Fruit fly (Drosophila melanogaster) whole organism, embryonic: ENCODE measurements around the gene CG7579.

Experiments
- Atf-2 ChIP-seq: fragments of 200-800 bp; sonication (Bioruptor generic); optimal IDR thresholded peaks from 2 replicates; lab custom pipeline; 2016; ENCODE audit warnings: missing biosample characterization, missing genetic modification characterization
- Atf6 ChIP-seq: fragments of 200-800 bp; sonication (Bioruptor generic); IDR thresholded peaks from 2 replicates; pipeline ENCODE4 v1.3.6; 2022; ENCODE audit warnings: missing biosample characterization, missing genetic modification characterization
- B-H1 ChIP-seq: fragments of 200-800 bp; sonication (Bioruptor generic); IDR thresholded peaks from 3 replicates; pipeline ENCODE4 v1.3.6; 2022; ENCODE audit warnings: missing biosample characterization, missing genetic modification characterization
- Bgb ChIP-seq: fragments of 200-800 bp; sonication (Bioruptor generic); IDR thresholded peaks from 2 replicates; pipeline ENCODE4 v1.3.6; 2022; ENCODE audit warnings: missing biosample characterization, missing genetic modification characterization; ENCODE audit not compliant: partially characterized antibody
- CG10147 ChIP-seq: fragments of 200-800 bp; sonication (Bioruptor generic); optimal IDR thresholded peaks from 2 replicates; lab custom pipeline; 2019; ENCODE audit warnings: missing biosample characterization, mild to moderate bottlenecking, missing genetic modification characterization, moderate library complexity
- CG10274 ChIP-seq: fragments of 200-800 bp; sonication (Bioruptor generic); optimal IDR thresholded peaks from 3 replicates; lab custom pipeline; 2017; ENCODE audit warnings: missing biosample characterization, mild to moderate bottlenecking, missing genetic modification characterization
- CG11085 ChIP-seq: fragments of 200-800 bp; sonication (Bioruptor generic); IDR thresholded peaks from 2 replicates; pipeline ENCODE4 v1.3.6; 2022; ENCODE audit warnings: missing biosample characterization, missing genetic modification characterization
- CG11398 ChIP-seq: fragments of 200-800 bp; sonication (Bioruptor generic); optimal IDR thresholded peaks from 2 replicates; lab custom pipeline; 2016; ENCODE audit warnings: missing biosample characterization, missing genetic modification characterization
- CG13775 ChIP-seq: fragments of 200-800 bp; sonication (Bioruptor generic); optimal IDR thresholded peaks from 3 replicates; lab custom pipeline; 2017; ENCODE audit warnings: missing biosample characterization, mild to moderate bottlenecking, missing genetic modification characterization
- CG14441 ChIP-seq: fragments of 200-800 bp; sonication (Bioruptor generic); IDR thresholded peaks from 2 replicates; pipeline ENCODE4 v1.3.6; 2022; ENCODE audit warnings: missing biosample characterization, missing genetic modification characterization
- CG14710 ChIP-seq: fragments of 200-800 bp; sonication (Bioruptor generic); optimal IDR thresholded peaks from 3 replicates; lab custom pipeline; 2019; ENCODE audit warnings: missing biosample characterization, mild to moderate bottlenecking, missing genetic modification characterization, moderate library complexity
- CG1647 ChIP-seq: fragments of 200-800 bp; sonication (Bioruptor generic); optimal IDR thresholded peaks from 3 replicates; lab custom pipeline; 2016; ENCODE audit warnings: missing biosample characterization, missing genetic modification characterization
- CG17328 ChIP-seq: fragments of 200-800 bp; sonication (Bioruptor generic); IDR thresholded peaks from 2 replicates; pipeline ENCODE4 v1.3.6; 2022; ENCODE audit warnings: missing biosample characterization, missing genetic modification characterization
- CG17612 ChIP-seq: fragments of 200-800 bp; sonication (Bioruptor generic); IDR thresholded peaks from 2 replicates; pipeline ENCODE4 v1.3.6; 2022; ENCODE audit warnings: missing biosample characterization, missing genetic modification characterization
- CG18476 ChIP-seq: fragments of 200-800 bp; sonication (Bioruptor generic); optimal IDR thresholded peaks from 2 replicates; lab custom pipeline; 2016; ENCODE audit warnings: missing biosample characterization, mild to moderate bottlenecking, missing genetic modification characterization
- CG2202 ChIP-seq: fragments of 200-800 bp; sonication (Bioruptor generic); optimal IDR thresholded peaks from 2 replicates; lab custom pipeline; 2018; ENCODE audit warnings: missing biosample characterization, mild to moderate bottlenecking, missing genetic modification characterization
- CG2875 ChIP-seq: fragments of 200-800 bp; sonication (Bioruptor generic); optimal IDR thresholded peaks from 2 replicates; lab custom pipeline; 2017; ENCODE audit warnings: missing biosample characterization, mild to moderate bottlenecking, missing genetic modification characterization, missing genetic modification reagents
- CG32532 ChIP-seq: fragments of 200-800 bp; sonication (Bioruptor generic); IDR thresholded peaks from 2 replicates; pipeline ENCODE4 v1.3.6; 2022; ENCODE audit warnings: missing biosample characterization, missing genetic modification characterization
- CG5953 ChIP-seq: fragments of 200-800 bp; sonication (Bioruptor generic); IDR thresholded peaks from 2 replicates; pipeline ENCODE4 v1.3.6; 2022; ENCODE audit warnings: missing biosample characterization, missing genetic modification characterization
- CG6683 ChIP-seq: fragments of 200-800 bp; sonication (Bioruptor generic); optimal IDR thresholded peaks from 2 replicates; lab custom pipeline; 2017; ENCODE audit warnings: missing biosample characterization, mild to moderate bottlenecking, missing genetic modification characterization, missing genetic modification reagents
- CG6689 ChIP-seq: fragments of 200-800 bp; sonication (Bioruptor generic); IDR thresholded peaks from 2 replicates; pipeline ENCODE4 v1.3.6; 2022; ENCODE audit warnings: missing biosample characterization, missing genetic modification characterization
- CG6854 ChIP-seq: fragments of 200-800 bp; sonication (Bioruptor generic); optimal IDR thresholded peaks from 3 replicates; lab custom pipeline; 2017; ENCODE audit warnings: missing biosample characterization, mild to moderate bottlenecking, missing genetic modification characterization
- CG7271 ChIP-seq: fragments of 200-800 bp; sonication (Bioruptor generic); optimal IDR thresholded peaks from 2 replicates; lab custom pipeline; 2018; ENCODE audit warnings: missing biosample characterization, mild to moderate bottlenecking, missing genetic modification characterization, moderate library complexity
- CG7556 ChIP-seq: fragments of 200-800 bp; sonication (Bioruptor generic); optimal IDR thresholded peaks from 2 replicates; lab custom pipeline; 2017; ENCODE audit warnings: missing biosample characterization, mild to moderate bottlenecking, missing genetic modification characterization
- CkIIα-i1 ChIP-seq: fragments of 200-800 bp; sonication (Bioruptor generic); IDR thresholded peaks from 2 replicates; pipeline ENCODE4 v1.3.6; 2022; ENCODE audit warnings: missing biosample characterization, missing genetic modification characterization
- Dip2 ChIP-seq: fragments of 200-800 bp; sonication (Bioruptor generic); IDR thresholded peaks from 2 replicates; pipeline ENCODE4 v1.3.6; 2022; ENCODE audit warnings: missing biosample characterization, missing genetic modification characterization
- Doc2 ChIP-seq: fragments of 200-800 bp; sonication (Bioruptor generic); IDR thresholded peaks from 2 replicates; pipeline ENCODE4 v1.3.6; 2022; ENCODE audit warnings: missing biosample characterization, missing genetic modification characterization
- MBD-R2 ChIP-seq: fragments of 200-800 bp; sonication (Bioruptor generic); IDR thresholded peaks from 2 replicates; pipeline ENCODE4 v1.3.6; 2022; ENCODE audit warnings: missing biosample characterization, missing genetic modification characterization
- Nf-YA ChIP-seq: fragments of 200-800 bp; sonication (Bioruptor generic); IDR thresholded peaks from 2 replicates; pipeline ENCODE4 v1.3.6; 2022; ENCODE audit warnings: missing biosample characterization, missing genetic modification characterization
- Oaz ChIP-seq: fragments of 200-800 bp; sonication (Bioruptor generic); IDR thresholded peaks from 2 replicates; pipeline ENCODE4 v1.3.6; 2022; ENCODE audit warnings: missing biosample characterization, missing genetic modification characterization
- Ravus ChIP-seq: fragments of 200-800 bp; sonication (Bioruptor generic); IDR thresholded peaks from 2 replicates; pipeline ENCODE4 v1.3.6; 2022; ENCODE audit warnings: missing biosample characterization, missing genetic modification characterization
- Six4 ChIP-seq: fragments of 200-800 bp; sonication (Bioruptor generic); optimal IDR thresholded peaks from 2 replicates; lab custom pipeline; 2016; ENCODE audit warnings: missing biosample characterization, missing genetic modification characterization
- ab ChIP-seq: fragments of 200-800 bp; sonication (Bioruptor generic); optimal IDR thresholded peaks from 2 replicates; lab custom pipeline; 2016; ENCODE audit warnings: missing biosample characterization, missing genetic modification characterization
- dmrt11E ChIP-seq: fragments of 200-800 bp; sonication (Bioruptor generic); optimal IDR thresholded peaks from 3 replicates; lab custom pipeline; 2018; ENCODE audit warnings: missing biosample characterization, mild to moderate bottlenecking, missing genetic modification characterization, moderate library complexity
- en ChIP-seq: fragments of 200-800 bp; sonication (Bioruptor generic); optimal IDR thresholded peaks from 2 replicates; lab custom pipeline; 2016; ENCODE audit warnings: missing biosample characterization, missing genetic modification characterization
- ewg ChIP-seq: fragments of 200-800 bp; sonication (Bioruptor generic); optimal IDR thresholded peaks from 3 replicates; lab custom pipeline; 2017; ENCODE audit warnings: mild to moderate bottlenecking, missing biosample characterization, missing genetic modification reagents, missing genetic modification characterization
- gfzf ChIP-seq: fragments of 200-800 bp; sonication (Bioruptor generic); optimal IDR thresholded peaks from 2 replicates; lab custom pipeline; 2016; ENCODE audit warnings: missing biosample characterization, mild to moderate bottlenecking, missing genetic modification characterization, moderate library complexity
- grau ChIP-seq: fragments of 200-800 bp; optimal IDR thresholded peaks from 3 replicates; lab custom pipeline; 2019; ENCODE audit warnings: missing biosample characterization, mild to moderate bottlenecking, missing genetic modification characterization, moderate library complexity
- hb ChIP-seq: fragments of 200-800 bp; sonication (Bioruptor generic); IDR thresholded peaks from 3 replicates; pipeline ENCODE4 v1.3.6; 2022; ENCODE audit warnings: missing biosample characterization, missing genetic modification characterization; ENCODE audit not compliant: partially characterized antibody
- lola ChIP-seq, 3 experiments: fragments of >200 bp in 2 of 3; fragments of 200-800 bp in 1 of 3; sonication (Bioruptor generic) in 1 of 3; optimal IDR thresholded peaks; 2 replicates each; lab custom pipeline; 2017 to 2019; ENCODE audit warnings: missing biosample characterization in 3 of 3, missing genetic modification characterization in 3 of 3, mild to moderate bottlenecking in 1 of 3, moderate library complexity in 1 of 3
- lov ChIP-seq, 2 experiments: fragments of 200-800 bp in 1 of 2; fragments of >200 bp in 1 of 2; sonication (Bioruptor generic) in 1 of 2; IDR thresholded peaks in 1 of 2; optimal IDR thresholded peaks in 1 of 2; 2 replicates in 1 of 2; 3 replicates in 1 of 2; pipeline versions ENCODE4 v1.3.6 to Lab custom; 2017 to 2022; ENCODE audit warnings: missing biosample characterization in 1 of 2, missing genetic modification characterization in 1 of 2
- onecut ChIP-seq: fragments of 200-800 bp; sonication (Bioruptor generic); IDR thresholded peaks from 2 replicates; pipeline ENCODE4 v1.3.6; 2022; ENCODE audit warnings: missing biosample characterization, missing genetic modification characterization
- psq ChIP-seq: fragments of 200-800 bp; sonication (Bioruptor generic); optimal IDR thresholded peaks from 2 replicates; lab custom pipeline; 2017; ENCODE audit warnings: missing biosample characterization, missing genetic modification characterization
- pzg ChIP-seq: fragments of 200-800 bp; sonication (Bioruptor generic); optimal IDR thresholded peaks from 3 replicates; lab custom pipeline; 2018; ENCODE audit warnings: missing biosample characterization, mild to moderate bottlenecking, missing genetic modification characterization, moderate library complexity
- row ChIP-seq: fragments of 200-800 bp; sonication (Bioruptor generic); IDR thresholded peaks from 3 replicates; pipeline ENCODE4 v1.3.6; 2022; ENCODE audit warnings: missing biosample characterization, missing genetic modification characterization
- sim ChIP-seq: fragments of 200-800 bp; sonication (Bioruptor generic); IDR thresholded peaks from 2 replicates; pipeline ENCODE4 v1.3.6; 2022; ENCODE audit warnings: missing biosample characterization, missing genetic modification characterization
- sima ChIP-seq: fragments of 200-800 bp; sonication (Bioruptor generic); optimal IDR thresholded peaks from 2 replicates; lab custom pipeline; 2016; ENCODE audit warnings: missing biosample characterization, missing genetic modification characterization
- slou ChIP-seq: fragments of 200-800 bp; sonication (Bioruptor generic); optimal IDR thresholded peaks from 3 replicates; lab custom pipeline; 2016; ENCODE audit warnings: missing biosample characterization, missing genetic modification characterization
- vfl ChIP-seq: fragments of 200-800 bp; sonication (Bioruptor generic); optimal IDR thresholded peaks from 2 replicates; lab custom pipeline; 2016; ENCODE audit warnings: missing biosample characterization, missing genetic modification characterization
- vnd ChIP-seq: fragments of 200-800 bp; sonication (Bioruptor generic); IDR thresholded peaks from 3 replicates; pipeline ENCODE4 v1.3.6; 2022; ENCODE audit warnings: missing biosample characterization, missing genetic modification characterization; ENCODE audit not compliant: partially characterized antibody

The CG7579 gene

DNA sequence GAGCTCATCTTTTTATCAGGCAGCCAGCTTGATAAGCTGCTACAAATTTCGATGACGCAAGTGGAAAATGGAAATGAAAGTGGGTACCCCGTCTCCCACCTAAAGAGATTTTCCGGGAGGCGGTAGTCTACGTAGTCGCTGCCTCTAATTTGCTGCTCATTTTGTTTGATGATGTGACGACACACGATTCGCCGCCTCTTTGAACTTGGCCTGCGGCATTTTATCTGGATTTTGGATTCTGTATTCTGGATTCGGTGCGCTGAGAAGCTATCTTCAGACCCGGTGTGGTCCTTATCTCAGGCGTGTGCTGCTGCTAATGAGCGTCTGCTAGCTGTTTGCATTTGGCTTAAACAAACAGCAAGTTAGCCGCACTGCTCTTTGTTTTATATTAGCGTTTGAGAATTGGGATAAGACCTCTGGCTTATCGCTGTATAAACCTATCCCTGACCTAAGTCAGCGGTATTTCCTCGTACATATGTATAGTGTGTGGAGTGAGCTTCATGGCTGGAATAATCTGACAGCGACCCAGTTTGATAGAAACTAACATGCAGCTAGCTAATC lies 30.8 kb upstream of the CG7579 start (continued):
- TF ChIP-seq onecut (GFP tag; lab: Robert Waterston, UW), result peak; percentile 50; the same call in 1 of the 2 replicates
- TF ChIP-seq psq, result peak; percentile 50
- no peak; the same call in 1 of the 2 replicates for TF ChIP-seq MBD-R2
- TF ChIP-seq CG2202, result peak; percentile 67
- no peak for TF ChIP-seq sim (GFP tag; lab: Robert Waterston, UW)
- TF ChIP-seq vnd (GFP tag; lab: Robert Waterston, UW), result no peak
- peak; percentile 63 for TF ChIP-seq Atf6
- TF ChIP-seq CG11398 (GFP tag; lab: Kevin White, UChicago), result peak; percentile 78
- TF ChIP-seq en, result peak; percentile 16
- TF ChIP-seq CG17612 (GFP tag; lab: Robert Waterston, UW), result 0 out of 2 replicates have a peak, but pooled peaks have one; percentile 50
- peak; percentile 5 for TF ChIP-seq ewg (GFP tag; lab: Kevin White, UChicago)
- peak; percentile 41 for TF ChIP-seq CG13775 (GFP tag; lab: Kevin White, UChicago)
- no peak for TF ChIP-seq CG6689
- TF ChIP-seq CG6854 (GFP tag; lab: Kevin White, UChicago), result peak; percentile 44
- peak; percentile 76 for TF ChIP-seq CG2875 (GFP tag; lab: Kevin White, UChicago)
- no peak for TF ChIP-seq Oaz (GFP tag; lab: Robert Waterston, UW)
- TF ChIP-seq CG14710 (tag; lab: Kevin White, UChicago), result peak; percentile 38
- TF ChIP-seq B-H1 (GFP tag; lab: Robert Waterston, UW), result no peak; the same call in 2 of the 3 replicates
- no peak for TF ChIP-seq CG32532
- no peak for TF ChIP-seq slou
- TF ChIP-seq hb, result no peak
- TF ChIP-seq CG11085, result no peak
- no peak for TF ChIP-seq lov (optimal IDR thresholded peaks at IDR 0.05; lab: Kevin White, UChicago)
- peak; percentile 77; the same call in 2 of the 3 replicates for TF ChIP-seq lov (GFP tag; IDR thresholded peaks at IDR 0.05; lab: Robert Waterston, UW)
- TF ChIP-seq Bgb (GFP tag; lab: Robert Waterston, UW), result no peak
- TF ChIP-seq Atf-2 (GFP tag; lab: Kevin White, UChicago), result peak; percentile 46
- peak; percentile 36 for TF ChIP-seq CG1647 (GFP tag; lab: Kevin White, UChicago)
- no peak for TF ChIP-seq Six4 (GFP tag; lab: Kevin White, UChicago)
- TF ChIP-seq CG14441 (GFP tag; lab: Robert Waterston, UW), result 0 out of 2 replicates have a peak, but pooled peaks have one; percentile 16
- peak; percentile 64 for TF ChIP-seq CG7271 (tag; lab: Kevin White, UChicago)
- TF ChIP-seq CG7556, result peak; percentile 43
- TF ChIP-seq sima (GFP tag; lab: Kevin White, UChicago), result peak; percentile 40
- TF ChIP-seq pzg (GFP tag; lab: Kevin White, UChicago), result no peak
- peak; percentile 40 for TF ChIP-seq dmrt11E (tag; lab: Kevin White, UChicago)
- TF ChIP-seq vfl (GFP tag; lab: Kevin White, UChicago), result no peak
- no peak for TF ChIP-seq Ravus (GFP tag; lab: Robert Waterston, UW)
- TF ChIP-seq lola (GFP tag; optimal IDR thresholded peaks at IDR 0.05; lab: Kevin White, UChicago), result peak in 1 of 3 experiments; percentile 35
- TF ChIP-seq Dip2 (GFP tag; lab: Robert Waterston, UW), result no peak
- TF ChIP-seq CkIIα-i1 (GFP tag; lab: Robert Waterston, UW), result no peak
- no peak for TF ChIP-seq CG10147 (GFP tag; lab: Kevin White, UChicago)
- TF ChIP-seq gfzf, result no peak
- TF ChIP-seq row, result no peak
- TF ChIP-seq CG5953, result peak; percentile 74
- peak; percentile 8 for TF ChIP-seq grau (tag; lab: Kevin White, UChicago)
- TF ChIP-seq CG18476 (GFP tag; lab: Kevin White, UChicago), result peak; percentile 25
- TF ChIP-seq Doc2 (GFP tag; lab: Robert Waterston, UW), result no peak
- TF ChIP-seq CG17328 (GFP tag; lab: Robert Waterston, UW), result peak; percentile 57
- no peak for TF ChIP-seq ab (GFP tag; lab: Kevin White, UChicago)
- TF ChIP-seq CG6683, result peak; percentile 20
- peak; percentile 69; the same call in 1 of the 2 replicates for TF ChIP-seq Nf-YA (GFP tag; lab: Robert Waterston, UW)
- TF ChIP-seq CG10274 (GFP tag; lab: Kevin White, UChicago), result no peak
